1 fruit fly cellular context compared by ENCODE assay signal in genomic region chr3L:21267862-21268385, dm6.
A peak's percentile ranks its signal among the peaks of the same experiment; 100 is the strongest.
TF ChIP-seq lines count a peak whose summit lies in the region.

CG9391 (minus strand) TSS chr3L:21268335.

TF ChIP-seq in whole organism, embryonic, 481 proteins besides CTCF, POLR2A, EP300 and RAD21 (continued from another document):
- 0 out of 4 replicates have a peak, but pooled peaks have one; percentile 14 for TF ChIP-seq Dll (GFP tag; IDR thresholded peaks at IDR 0.05; lab: Robert Waterston, UW; ENCODE audit: partially characterized antibody)
- TF ChIP-seq eyg (GFP tag; optimal IDR thresholded peaks at IDR 0.05; lab: Kevin White, UChicago), result no peak
- peak; percentile 40 for TF ChIP-seq Elba2 (GFP tag; optimal IDR thresholded peaks at IDR 0.05; lab: Kevin White, UChicago)
- peak; percentile 31; the same call in 1 of the 2 replicates for TF ChIP-seq E2f2 (GFP tag; IDR thresholded peaks at IDR 0.05; lab: Robert Waterston, UW)
- no peak for TF ChIP-seq Fer1 (GFP tag; optimal IDR thresholded peaks at IDR 0.05; lab: Kevin White, UChicago)
- no peak for TF ChIP-seq CG10321 (GFP tag; IDR thresholded peaks at IDR 0.05; lab: Robert Waterston, UW)
- TF ChIP-seq mld (GFP tag; IDR thresholded peaks at IDR 0.05; lab: Robert Waterston, UW; ENCODE audit: partially characterized antibody), result no peak
- no peak for TF ChIP-seq tup (GFP tag; optimal IDR thresholded peaks at IDR 0.05; lab: Kevin White, UChicago)
- no peak for TF ChIP-seq CG15073 (GFP tag; optimal IDR thresholded peaks at IDR 0.05; lab: Kevin White, UChicago)
- TF ChIP-seq peb (GFP tag; IDR thresholded peaks at IDR 0.05; lab: Robert Waterston, UW), result no peak
- no peak for TF ChIP-seq CG43689 (GFP tag; IDR thresholded peaks at IDR 0.05; lab: Robert Waterston, UW)
- peak in 1 of 2 experiments; percentile 61 for TF ChIP-seq Eip74EF (GFP tag; optimal IDR thresholded peaks at IDR 0.05; lab: Kevin White, UChicago)
- 0 out of 3 replicates have a peak, but pooled peaks have one; percentile 10 for TF ChIP-seq CG17361 (GFP tag; IDR thresholded peaks at IDR 0.05; lab: Robert Waterston, UW)
- TF ChIP-seq salm (tag; optimal IDR thresholded peaks at IDR 0.05; lab: Kevin White, UChicago), result no peak
- TF ChIP-seq tio (GFP tag; optimal IDR thresholded peaks at IDR 0.05; lab: Kevin White, UChicago), result no peak
- no peak for TF ChIP-seq Sry-β (GFP tag; optimal IDR thresholded peaks at IDR 0.05; lab: Kevin White, UChicago)
- TF ChIP-seq Dfd (GFP tag; optimal IDR thresholded peaks at IDR 0.05; lab: Kevin White, UChicago), result no peak
- TF ChIP-seq Nf-YC (tag; optimal IDR thresholded peaks at IDR 0.05; lab: Kevin White, UChicago), result peak; percentile 70
- TF ChIP-seq Dad (GFP tag; optimal IDR thresholded peaks at IDR 0.05; lab: Kevin White, UChicago), result no peak
- TF ChIP-seq abd-A (tag; optimal IDR thresholded peaks at IDR 0.05; lab: Kevin White, UChicago), result no peak
- TF ChIP-seq stc (GFP tag; IDR thresholded peaks at IDR 0.05; lab: Robert Waterston, UW), result no peak
- TF ChIP-seq cas (GFP tag; IDR thresholded peaks at IDR 0.05; lab: Robert Waterston, UW), result no peak
- TF ChIP-seq dysf (GFP tag; IDR thresholded peaks at IDR 0.05; lab: Robert Waterston, UW), result no peak
- TF ChIP-seq Atf3 (GFP tag; optimal IDR thresholded peaks at IDR 0.05; lab: Kevin White, UChicago), result no peak
- TF ChIP-seq Doc3 (GFP tag; IDR thresholded peaks at IDR 0.05; lab: Robert Waterston, UW; ENCODE audit: partially characterized antibody), result no peak
- no peak for TF ChIP-seq chm (GFP tag; IDR thresholded peaks at IDR 0.05; lab: Robert Waterston, UW)
- no peak for TF ChIP-seq HmgD (GFP tag; optimal IDR thresholded peaks at IDR 0.05; lab: Kevin White, UChicago)
- peak; percentile 7; the same call in 1 of the 2 replicates for TF ChIP-seq CG13287 (GFP tag; IDR thresholded peaks at IDR 0.05; lab: Robert Waterston, UW; ENCODE audit: partially characterized antibody)
- TF ChIP-seq tin (GFP tag; optimal IDR thresholded peaks at IDR 0.05; lab: Kevin White, UChicago), result no peak
- no peak for TF ChIP-seq ato (GFP tag; IDR thresholded peaks at IDR 0.05; lab: Robert Waterston, UW; ENCODE audit: partially characterized antibody)
- no peak for TF ChIP-seq CG10431 (GFP tag; optimal IDR thresholded peaks at IDR 0.05; lab: Kevin White, UChicago)
- no peak for TF ChIP-seq Hmx (GFP tag; optimal IDR thresholded peaks at IDR 0.05; lab: Kevin White, UChicago)
- no peak for TF ChIP-seq Atf-2 (GFP tag; optimal IDR thresholded peaks at IDR 0.05; lab: Kevin White, UChicago)
- no peak for TF ChIP-seq lilli (GFP tag; optimal IDR thresholded peaks at IDR 0.05; lab: Kevin White, UChicago)
- no peak for TF ChIP-seq CG10959 (GFP tag; IDR thresholded peaks at IDR 0.05; lab: Robert Waterston, UW)
- no peak for TF ChIP-seq CG9876 (GFP tag; optimal IDR thresholded peaks at IDR 0.05; lab: Kevin White, UChicago)
- no peak for TF ChIP-seq CG4404 (GFP tag; IDR thresholded peaks at IDR 0.05; lab: Robert Waterston, UW)
- TF ChIP-seq sqz (GFP tag; optimal IDR thresholded peaks at IDR 0.05; lab: Kevin White, UChicago), result no peak
- no peak for TF ChIP-seq yki (optimal IDR thresholded peaks at IDR 0.05; lab: Kevin White, UChicago)
- TF ChIP-seq grn (GFP tag; optimal IDR thresholded peaks at IDR 0.05; lab: Kevin White, UChicago), result no peak
- TF ChIP-seq Rfx (GFP tag; IDR thresholded peaks at IDR 0.05; lab: Robert Waterston, UW), result no peak
- no peak for TF ChIP-seq CG8290 (GFP tag; optimal IDR thresholded peaks at IDR 0.05; lab: Kevin White, UChicago)
- TF ChIP-seq CG8290 (tag; optimal IDR thresholded peaks at IDR 0.05; lab: Kevin White, UChicago), result no peak
- TF ChIP-seq Sox100B (GFP tag; optimal IDR thresholded peaks at IDR 0.05; lab: Kevin White, UChicago), result no peak
- no peak for TF ChIP-seq CG8089 (GFP tag; optimal IDR thresholded peaks at IDR 0.05; lab: Kevin White, UChicago)
- no peak for TF ChIP-seq Ssrp (tag; optimal IDR thresholded peaks at IDR 0.05; lab: Kevin White, UChicago)
- no peak for TF ChIP-seq CG31441 (GFP tag; IDR thresholded peaks at IDR 0.05; lab: Robert Waterston, UW)
- peak; percentile 33 for TF ChIP-seq pzg (GFP tag; optimal IDR thresholded peaks at IDR 0.05; lab: Kevin White, UChicago)
- no peak for TF ChIP-seq bowl (GFP tag; IDR thresholded peaks at IDR 0.05; lab: Robert Waterston, UW)
- TF ChIP-seq CG30020 (tag; optimal IDR thresholded peaks at IDR 0.05; lab: Kevin White, UChicago), result no peak
- TF ChIP-seq Hmr (GFP tag; optimal IDR thresholded peaks at IDR 0.05; lab: Kevin White, UChicago), result no peak
- TF ChIP-seq CG18619 (GFP tag; optimal IDR thresholded peaks at IDR 0.05; lab: Kevin White, UChicago), result no peak
- TF ChIP-seq Hr3 (GFP tag; optimal IDR thresholded peaks at IDR 0.05; lab: Kevin White, UChicago), result no peak
- TF ChIP-seq CG15514 (GFP tag; optimal IDR thresholded peaks at IDR 0.05; lab: Kevin White, UChicago), result no peak
- TF ChIP-seq HLH4C (GFP tag; IDR thresholded peaks at IDR 0.05; lab: Robert Waterston, UW; ENCODE audit: partially characterized antibody), result no peak
- no peak for TF ChIP-seq Hr51 (GFP tag; optimal IDR thresholded peaks at IDR 0.05; lab: Kevin White, UChicago)
- TF ChIP-seq rib (GFP tag; IDR thresholded peaks at IDR 0.05; lab: Robert Waterston, UW), result no peak
- TF ChIP-seq Nf-YB (GFP tag; optimal IDR thresholded peaks at IDR 0.05; lab: Kevin White, UChicago), result peak; percentile 23
- TF ChIP-seq CG4854 (GFP tag; optimal IDR thresholded peaks at IDR 0.05; lab: Kevin White, UChicago), result no peak
- no peak for TF ChIP-seq dpn (GFP tag; optimal IDR thresholded peaks at IDR 0.05; lab: Kevin White, UChicago)
- TF ChIP-seq CG14050 (GFP tag; IDR thresholded peaks at IDR 0.05; lab: Robert Waterston, UW), result no peak
- no peak for TF ChIP-seq CG12071 (GFP tag; optimal IDR thresholded peaks at IDR 0.05; lab: Kevin White, UChicago)
- peak; percentile 68 for TF ChIP-seq gfzf (GFP tag; optimal IDR thresholded peaks at IDR 0.05; lab: Kevin White, UChicago)
- TF ChIP-seq Stat92E (GFP tag; optimal IDR thresholded peaks at IDR 0.05; lab: Kevin White, UChicago), result no peak
- no peak for TF ChIP-seq az2 (GFP tag; optimal IDR thresholded peaks at IDR 0.05; lab: Kevin White, UChicago)
- no peak for TF ChIP-seq Ets97D (GFP tag; optimal IDR thresholded peaks at IDR 0.05; lab: Kevin White, UChicago)
- no peak for TF ChIP-seq CG6654 (GFP tag; optimal IDR thresholded peaks at IDR 0.05; lab: Kevin White, UChicago)
- no peak for TF ChIP-seq ind (GFP tag; optimal IDR thresholded peaks at IDR 0.05; lab: Kevin White, UChicago)
- TF ChIP-seq cg (GFP tag; optimal IDR thresholded peaks at IDR 0.05; lab: Kevin White, UChicago), result no peak
- TF ChIP-seq Spps (tag; optimal IDR thresholded peaks at IDR 0.05; lab: Kevin White, UChicago), result no peak
- no peak for TF ChIP-seq gro (GFP tag; optimal IDR thresholded peaks at IDR 0.05; lab: Kevin White, UChicago)
- no peak for TF ChIP-seq CG6689 (GFP tag; IDR thresholded peaks at IDR 0.05; lab: Robert Waterston, UW)
- TF ChIP-seq ac (GFP tag; optimal IDR thresholded peaks at IDR 0.05; lab: Kevin White, UChicago), result no peak
- TF ChIP-seq MESR4 (GFP tag; optimal IDR thresholded peaks at IDR 0.05; lab: Kevin White, UChicago), result no peak
- TF ChIP-seq crp (GFP tag; optimal IDR thresholded peaks at IDR 0.05; lab: Kevin White, UChicago), result no peak
- no peak for TF ChIP-seq CG34376 (GFP tag; optimal IDR thresholded peaks at IDR 0.05; lab: Kevin White, UChicago)
- TF ChIP-seq ab (GFP tag; optimal IDR thresholded peaks at IDR 0.05; lab: Kevin White, UChicago), result no peak
- TF ChIP-seq lab (GFP tag; optimal IDR thresholded peaks at IDR 0.05; lab: Kevin White, UChicago), result no peak
- TF ChIP-seq vfl (GFP tag; optimal IDR thresholded peaks at IDR 0.05; lab: Kevin White, UChicago), result no peak
- no peak for TF ChIP-seq CG1602 (GFP tag; optimal IDR thresholded peaks at IDR 0.05; lab: Kevin White, UChicago)
- TF ChIP-seq CG8924 (tag; optimal IDR thresholded peaks at IDR 0.05; lab: Kevin White, UChicago), result no peak
- TF ChIP-seq insv (GFP tag; optimal IDR thresholded peaks at IDR 0.05; lab: Kevin White, UChicago), result peak in 1 of 2 experiments; percentile 80
- TF ChIP-seq kni (GFP tag; optimal IDR thresholded peaks at IDR 0.05; lab: Kevin White, UChicago), result no peak
- no peak for TF ChIP-seq CG17802 (tag; optimal IDR thresholded peaks at IDR 0.05; lab: Kevin White, UChicago)
- no peak for TF ChIP-seq CG1233 (GFP tag; optimal IDR thresholded peaks at IDR 0.05; lab: Kevin White, UChicago)
- no peak for TF ChIP-seq CG10565 (GFP tag; optimal IDR thresholded peaks at IDR 0.05; lab: Kevin White, UChicago)
- no peak for TF ChIP-seq Six4 (GFP tag; optimal IDR thresholded peaks at IDR 0.05; lab: Kevin White, UChicago)
- TF ChIP-seq CG8359 (GFP tag; optimal IDR thresholded peaks at IDR 0.05; lab: Kevin White, UChicago; ENCODE audit: borderline replicate concordance), result no peak
- TF ChIP-seq unpg (GFP tag; optimal IDR thresholded peaks at IDR 0.05; lab: Kevin White, UChicago), result no peak
- TF ChIP-seq zfh2 (GFP tag; optimal IDR thresholded peaks at IDR 0.05; lab: Kevin White, UChicago), result no peak
